Worm (Caenorhabditis elegans) whole organism, late embryonic: ENCODE data around the gene ZC416.2.

ENCODE experiments used
- C08G9.2 ChIP-seq: sonication (generic microtip); optimal IDR thresholded peaks from 2 replicates; lab custom pipeline; 2016; ENCODE audit warnings: mild to moderate bottlenecking, missing genetic modification characterization, moderate library complexity, missing compliant biosample characterization
- C38D4.7 ChIP-seq: fragments of 200-800 bp; sonication (Bioruptor generic); optimal IDR thresholded peaks from 2 replicates; lab custom pipeline; 2018; ENCODE audit warnings: mild to moderate bottlenecking, missing genetic modification characterization, moderate library complexity, missing compliant biosample characterization
- F13H6.1 ChIP-seq: sonication (generic microtip); optimal IDR thresholded peaks from 2 replicates; lab custom pipeline; 2016; ENCODE audit warnings: missing genetic modification characterization, missing compliant biosample characterization
- K09A11.1 ChIP-seq: sonication (generic microtip); optimal IDR thresholded peaks from 2 replicates; lab custom pipeline; 2017; ENCODE audit warnings: antibody characterized with exemption, mild to moderate bottlenecking, missing genetic modification characterization, missing compliant biosample characterization; ENCODE audit not compliant: insufficient read depth
- T23F11.4 ChIP-seq: fragments of 200-800 bp; sonication (Bioruptor generic); optimal IDR thresholded peaks from 2 replicates; lab custom pipeline; 2018; ENCODE audit warnings: mild to moderate bottlenecking, missing genetic modification characterization, missing compliant biosample characterization
- Y22D7AL.16 ChIP-seq: sonication (generic microtip); optimal IDR thresholded peaks from 2 replicates; lab custom pipeline; 2016; ENCODE audit warnings: missing genetic modification characterization, missing compliant biosample characterization
- ahr-1 ChIP-seq: sonication (generic microtip); optimal IDR thresholded peaks from 2 replicates; lab custom pipeline; 2016; ENCODE audit warnings: missing genetic modification characterization, missing compliant biosample characterization
- ama-1 ChIP-seq: fragments of 150-350 bp; optimal IDR thresholded peaks from 2 replicates; lab custom pipeline; 2014
- ceh-14 ChIP-seq: sonication (generic microtip); optimal IDR thresholded peaks from 2 replicates; lab custom pipeline; 2016; ENCODE audit warnings: missing genotype, missing genetic modification characterization, missing compliant biosample characterization
- ceh-18 ChIP-seq: sonication (generic microtip); optimal IDR thresholded peaks from 2 replicates; lab custom pipeline; 2016; ENCODE audit warnings: missing genetic modification characterization, missing compliant biosample characterization
- ceh-22 ChIP-seq: sonication (generic microtip); optimal IDR thresholded peaks from 2 replicates; lab custom pipeline; 2017; ENCODE audit warnings: missing biosample characterization, missing genetic modification characterization
- ceh-24 ChIP-seq: sonication (generic microtip); optimal IDR thresholded peaks from 2 replicates; lab custom pipeline; 2016; ENCODE audit warnings: mild to moderate bottlenecking, missing genetic modification characterization, missing compliant biosample characterization
- ceh-31 ChIP-seq: sonication (generic microtip); optimal IDR thresholded peaks from 2 replicates; lab custom pipeline; 2016; ENCODE audit warnings: missing genetic modification characterization, missing compliant biosample characterization
- ceh-34 ChIP-seq: sonication (generic microtip); optimal IDR thresholded peaks from 2 replicates; lab custom pipeline; 2016; ENCODE audit warnings: mild to moderate bottlenecking, missing genetic modification characterization, missing compliant biosample characterization
- ceh-45 ChIP-seq: fragments of 200-800 bp; sonication (Bioruptor generic); IDR thresholded peaks from 2 replicates; pipeline ENCODE4 v1.3.6; 2022; ENCODE audit warnings: missing genetic modification reagents, missing genetic modification characterization, missing compliant biosample characterization
- dve-1 ChIP-seq: sonication (generic microtip); optimal IDR thresholded peaks from 2 replicates; lab custom pipeline; 2017; ENCODE audit warnings: antibody characterized with exemption, mild to moderate bottlenecking, missing genetic modification characterization, missing compliant biosample characterization
- elt-2 ChIP-seq: sonication (generic microtip); optimal IDR thresholded peaks from 2 replicates; lab custom pipeline; 2016; ENCODE audit warnings: missing genetic modification reagents, missing genetic modification characterization, missing compliant biosample characterization
- ets-4 ChIP-seq: sonication (generic microtip); optimal IDR thresholded peaks from 2 replicates; lab custom pipeline; 2016; ENCODE audit warnings: missing genetic modification characterization, missing compliant biosample characterization
- gmeb-2 ChIP-seq: sonication (generic microtip); optimal IDR thresholded peaks from 2 replicates; lab custom pipeline; 2016; ENCODE audit warnings: missing genetic modification characterization, inconsistent platforms, missing compliant biosample characterization
- hlh-13 ChIP-seq: fragments of 200-800 bp; sonication (Bioruptor generic); optimal IDR thresholded peaks from 2 replicates; lab custom pipeline; 2018; ENCODE audit warnings: mild to moderate bottlenecking, missing genetic modification characterization, missing compliant biosample characterization
- hlh-30 ChIP-seq: sonication (generic microtip); optimal IDR thresholded peaks from 2 replicates; lab custom pipeline; 2017; ENCODE audit warnings: antibody characterized with exemption, missing genetic modification characterization, missing compliant biosample characterization; ENCODE audit not compliant: insufficient read depth
- hlh-6 ChIP-seq: sonication (generic microtip); optimal IDR thresholded peaks from 2 replicates; lab custom pipeline; 2016; ENCODE audit warnings: missing genotype, missing genetic modification characterization, missing compliant biosample characterization
- hlh-8 ChIP-seq: sonication (generic microtip); optimal IDR thresholded peaks from 2 replicates; lab custom pipeline; 2016; ENCODE audit warnings: missing genotype, missing genetic modification characterization, missing compliant biosample characterization
- lim-6 ChIP-seq: sonication (generic microtip); optimal IDR thresholded peaks from 2 replicates; lab custom pipeline; 2016; ENCODE audit warnings: missing genetic modification characterization, missing compliant biosample characterization
- lin-11 ChIP-seq: fragments of 200-800 bp; sonication (Bioruptor generic); optimal IDR thresholded peaks from 2 replicates; lab custom pipeline; 2018; ENCODE audit warnings: mild to moderate bottlenecking, missing genetic modification characterization, missing compliant biosample characterization
- madf-2 ChIP-seq: sonication (generic microtip); optimal IDR thresholded peaks from 2 replicates; lab custom pipeline; 2017; ENCODE audit warnings: missing genetic modification characterization, missing compliant biosample characterization
- mec-3 ChIP-seq: sonication (generic microtip); optimal IDR thresholded peaks from 2 replicates; lab custom pipeline; 2016; ENCODE audit warnings: borderline replicate concordance, missing genetic modification characterization, missing compliant biosample characterization
- nfya-1 ChIP-seq: sonication (generic microtip); optimal IDR thresholded peaks from 2 replicates; lab custom pipeline; 2017; ENCODE audit warnings: missing genetic modification characterization, mild to moderate bottlenecking, missing compliant biosample characterization, antibody characterized with exemption, moderate library complexity
- nhr-11 ChIP-seq: fragments of 150-350 bp; optimal IDR thresholded peaks from 2 replicates; lab custom pipeline; 2014; ENCODE audit warnings: missing biosample characterization, missing genetic modification characterization
- nhr-232 ChIP-seq: sonication (generic microtip); optimal IDR thresholded peaks from 2 replicates; lab custom pipeline; 2016; ENCODE audit warnings: missing genetic modification characterization, missing compliant biosample characterization
- odd-2 ChIP-seq: sonication (generic microtip); optimal IDR thresholded peaks from 2 replicates; lab custom pipeline; 2017; ENCODE audit warnings: antibody characterized with exemption, mild to moderate bottlenecking, missing genetic modification characterization, missing compliant biosample characterization
- pat-9 ChIP-seq: fragments of 200-800 bp; sonication (Bioruptor generic); optimal IDR thresholded peaks from 2 replicates; lab custom pipeline; 2018; ENCODE audit warnings: mild to moderate bottlenecking, missing genetic modification characterization, moderate library complexity, missing compliant biosample characterization
- pax-1 ChIP-seq: fragments of 150-350 bp; optimal IDR thresholded peaks from 2 replicates; lab custom pipeline; 2014; ENCODE audit warnings: missing biosample characterization, missing genetic modification characterization
- pha-4 ChIP-seq: fragments of 150-350 bp; optimal IDR thresholded peaks from 2 replicates; lab custom pipeline; 2018; ENCODE audit warnings: missing biosample characterization, missing genetic modification reagents, missing genetic modification characterization
- pros-1 ChIP-seq: fragments of 150-350 bp; optimal IDR thresholded peaks from 2 replicates; lab custom pipeline; 2014; ENCODE audit warnings: missing biosample characterization, missing genetic modification reagents, missing genetic modification characterization
- ref-2 ChIP-seq: sonication (generic microtip); optimal IDR thresholded peaks from 2 replicates; lab custom pipeline; 2016; ENCODE audit warnings: missing genetic modification characterization, missing compliant biosample characterization
- rnt-1 ChIP-seq: sonication (generic microtip); optimal IDR thresholded peaks from 2 replicates; lab custom pipeline; 2016; ENCODE audit warnings: missing genetic modification characterization, missing compliant biosample characterization
- sdc-2 ChIP-seq: sonication (generic microtip); optimal IDR thresholded peaks from 2 replicates; lab custom pipeline; 2016; ENCODE audit warnings: missing genotype, missing genetic modification characterization, missing compliant biosample characterization
- tbx-2 ChIP-seq: sonication (generic microtip); optimal IDR thresholded peaks from 2 replicates; lab custom pipeline; 2016; ENCODE audit warnings: missing genetic modification characterization, missing compliant biosample characterization
- ttx-3 ChIP-seq: sonication (generic microtip); optimal IDR thresholded peaks from 2 replicates; lab custom pipeline; 2016; ENCODE audit warnings: missing genetic modification reagents, missing genetic modification characterization, missing compliant biosample characterization
- unc-3 ChIP-seq, 2 experiments: fragments of 200-800 bp in 1 of 2; sonication (Bioruptor generic) in 1 of 2; sonication (generic microtip) in 1 of 2; conservative IDR thresholded peaks in 1 of 2; optimal IDR thresholded peaks in 1 of 2; 2 replicates each; pipeline versions ENCODE4 v1.3.6 to Lab custom; 2016 to 2022; ENCODE audit warnings: missing compliant biosample characterization in 2 of 2, missing genetic modification characterization in 2 of 2, missing genetic modification reagents in 1 of 2
- unc-42 ChIP-seq: sonication (generic microtip); optimal IDR thresholded peaks from 2 replicates; lab custom pipeline; 2016; ENCODE audit warnings: missing genotype, missing genetic modification characterization, missing compliant biosample characterization
- unc-55 ChIP-seq: sonication (generic microtip); optimal IDR thresholded peaks from 2 replicates; lab custom pipeline; 2017; ENCODE audit warnings: missing biosample characterization, missing genetic modification reagents, missing genetic modification characterization

Gene ZC416.2

ce11 chrIV:3626447-3626846 is 7.0 kb upstream of the ZC416.2 start:
- TF ChIP-seq ama-1 (lab: Kevin White, UChicago) (no peak), ttx-3 (no peak), ceh-24 (tag; lab: Kevin White, UChicago) (no peak), unc-42 (tag; lab: Kevin White, UChicago) (peak; percentile 90), madf-2 (tag; lab: Kevin White, UChicago) (no peak), elt-2 (no peak), dve-1 (tag; lab: Kevin White, UChicago) (no peak), gmeb-2 (tag; lab: Kevin White, UChicago) (no peak), pax-1 (tag; lab: Kevin White, UChicago) (no peak)
- TF ChIP-seq, all 69 proteins: peak for 1

- no peak for TF ChIP-seq rnt-1 (tag; lab: Kevin White, UChicago)
- TF ChIP-seq lin-11 (tag; lab: Kevin White, UChicago) = no peak
- TF ChIP-seq lim-6 (tag; lab: Kevin White, UChicago) = no peak
- TF ChIP-seq unc-3 (GFP tag; conservative IDR thresholded peaks at IDR 0.05; lab: Robert Waterston, UW) = no peak
- TF ChIP-seq unc-3 (tag; optimal IDR thresholded peaks at IDR 0.05; lab: Kevin White, UChicago) = no peak
- TF ChIP-seq ceh-45 (GFP tag; lab: Robert Waterston, UW) = no peak
- TF ChIP-seq K09A11.1 = no peak
- TF ChIP-seq hlh-30 (tag; lab: Kevin White, UChicago) = no peak
- TF ChIP-seq nhr-11 (tag; lab: Kevin White, UChicago) = no peak
- no peak for TF ChIP-seq ceh-22 (tag; lab: Kevin White, UChicago)
- TF ChIP-seq sdc-2 (tag; lab: Kevin White, UChicago) = no peak
- TF ChIP-seq ceh-34 (tag; lab: Kevin White, UChicago) = no peak
- TF ChIP-seq madf-2 (tag; lab: Kevin White, UChicago) = no peak
These were observed 4.3 kb upstream of the ZC416.2 start for ce11 chrIV:3628896-3629641.

DNA sequence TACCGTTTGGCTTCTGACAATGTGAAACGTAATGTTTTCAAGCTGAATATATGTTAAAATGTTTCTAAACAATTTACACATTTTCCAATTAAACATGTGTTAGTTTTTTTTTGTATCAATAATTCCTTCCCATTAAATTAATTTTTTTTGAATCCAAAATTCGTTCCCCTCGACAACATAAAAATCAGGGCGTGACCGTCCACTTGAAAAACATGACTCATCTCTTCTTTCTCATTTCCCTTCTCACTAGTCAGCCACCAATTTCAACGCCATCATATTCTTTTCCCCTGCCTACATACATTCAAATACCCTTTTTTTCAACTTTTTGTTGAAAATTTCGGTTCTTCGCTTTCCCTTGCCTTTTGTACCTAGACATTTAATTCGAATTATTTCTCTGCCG is 944 bp upstream of the ZC416.2 start:
- TF ChIP-seq ceh-22 (tag; lab: Kevin White, UChicago) (no peak), gmeb-2 (tag; lab: Kevin White, UChicago) (no peak), C38D4.7 (no peak), sdc-2 (tag; lab: Kevin White, UChicago) (no peak), odd-2 (tag; lab: Kevin White, UChicago) (no peak), unc-55 (GFP tag; lab: Kevin White, UChicago) (no peak)

- TF ChIP-seq gmeb-2 (tag; lab: Kevin White, UChicago) (no peak), ceh-45 (GFP tag; lab: Robert Waterston, UW) (no peak), ceh-18 (tag; lab: Kevin White, UChicago) (peak; percentile 77), hlh-6 (tag; lab: Kevin White, UChicago) (no peak), nfya-1 (tag; lab: Kevin White, UChicago) (peak; percentile 62), hlh-13 (GFP tag; lab: Kevin White, UChicago) (no peak), C38D4.7 (no peak), ref-2 (peak; percentile 27), F13H6.1 (tag; lab: Kevin White, UChicago) (peak; percentile 71), nhr-232 (no peak), mec-3 (tag; lab: Kevin White, UChicago) (no peak), pha-4 (tag; lab: Kevin White, UChicago) (no peak), ceh-22 (tag; lab: Kevin White, UChicago) (no peak), ceh-31 (tag; lab: Kevin White, UChicago) (peak; percentile 64), sdc-2 (tag; lab: Kevin White, UChicago) (peak; percentile 43), Y22D7AL.16 (tag; lab: Kevin White, UChicago) (no peak), C08G9.2 (tag; lab: Kevin White, UChicago) (peak; percentile 32), ets-4 (peak; percentile 16), ahr-1 (tag; lab: Kevin White, UChicago) (no peak), ceh-14 (no peak), tbx-2 (tag; lab: Kevin White, UChicago) (peak; percentile 61), pros-1 (tag; lab: Kevin White, UChicago) (peak; percentile 63), T23F11.4 (no peak), pat-9 (tag; lab: Kevin White, UChicago) (no peak), hlh-8 (tag; lab: Kevin White, UChicago) (no peak), pax-1 (tag; lab: Kevin White, UChicago) (no peak), dve-1 (tag; lab: Kevin White, UChicago) (peak; percentile 36)
These were observed 3.2 kb downstream of the ZC416.2 start, which contains the start of gene madf-9 for ce11 chrIV:3636528-3637129. Gene madf-9, plus strand, starts transcription at chrIV:3637079.
